Worm (Caenorhabditis elegans): ENCODE measurements around the gene sox-4.

DNA sequence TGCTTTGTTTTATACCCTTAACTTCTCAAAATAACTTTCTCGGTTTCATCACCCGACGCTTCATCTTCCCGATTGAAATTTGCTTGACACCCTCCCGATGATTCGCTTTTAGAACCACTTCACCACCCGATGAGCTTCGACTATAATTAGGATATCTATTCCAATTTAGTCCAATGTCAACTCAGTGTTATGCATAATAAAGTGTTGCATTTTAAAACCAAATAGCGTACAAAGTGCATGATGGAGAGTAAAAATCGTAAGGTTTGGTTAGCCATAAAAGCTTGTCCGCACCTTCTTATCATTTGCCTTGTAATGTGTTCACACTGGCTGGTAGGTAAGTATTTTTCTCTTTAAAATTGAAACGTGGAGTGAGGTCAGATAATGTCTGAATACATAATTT lies 9.9 kb downstream of the sox-4 start, which contains the start of gene C12D12.1:
- TF ChIP-seq ztf-26 (tag; optimal IDR thresholded peaks at IDR 0.05), result no peak
- no peak for TF ChIP-seq nfya-1 (tag; optimal IDR thresholded peaks at IDR 0.05; ENCODE audit: borderline replicate concordance, insufficient read depth)
- TF ChIP-seq F22D6.2 (tag; optimal IDR thresholded peaks at IDR 0.05), result no peak

All from whole organism, young adult.